Fruit fly (Drosophila melanogaster) whole organism, embryonic: ENCODE measurements around the gene wls.
A peak's percentile ranks its signal among the peaks of the same experiment; 100 is the strongest.

Experiments used
- Ada2b ChIP-seq: fragments of 200-800 bp; sonication (Bioruptor generic); IDR thresholded peaks from 2 replicates; pipeline ENCODE4 v1.3.6; 2022; ENCODE audit warnings: missing biosample characterization, missing genetic modification characterization
- Aef1 ChIP-seq: fragments of 200-800 bp; sonication (Bioruptor generic); IDR thresholded peaks from 3 replicates; pipeline ENCODE4 v1.3.6; 2022; ENCODE audit warnings: missing biosample characterization, missing genetic modification characterization
- Atf3 ChIP-seq: fragments of 200-800 bp; sonication (Bioruptor generic); optimal IDR thresholded peaks from 3 replicates; lab custom pipeline; 2016; ENCODE audit warnings: missing biosample characterization, missing genetic modification characterization
- CG10209 ChIP-seq: fragments of 200-800 bp; sonication (Bioruptor generic); optimal IDR thresholded peaks from 3 replicates; lab custom pipeline; 2017; ENCODE audit warnings: missing biosample characterization, mild to moderate bottlenecking, missing genetic modification characterization, missing genetic modification reagents
- CG10321 ChIP-seq: fragments of 200-800 bp; sonication (Bioruptor generic); IDR thresholded peaks from 2 replicates; pipeline ENCODE4 v1.3.6; 2022; ENCODE audit warnings: missing biosample characterization, missing genetic modification characterization
- CG11093 ChIP-seq: fragments of 200-800 bp; sonication (Bioruptor generic); IDR thresholded peaks from 3 replicates; pipeline ENCODE4 v1.3.6; 2022; ENCODE audit warnings: missing biosample characterization, missing genetic modification characterization
- CG12104 ChIP-seq: fragments of 200-800 bp; sonication (Bioruptor generic); optimal IDR thresholded peaks from 3 replicates; lab custom pipeline; 2016; ENCODE audit warnings: missing biosample characterization, missing genetic modification characterization
- CG12219 ChIP-seq: fragments of 200-800 bp; sonication (Bioruptor generic); optimal IDR thresholded peaks from 3 replicates; lab custom pipeline; 2018; ENCODE audit warnings: missing biosample characterization, mild to moderate bottlenecking, missing genetic modification characterization
- CG12299 ChIP-seq: fragments of 200-800 bp; sonication (Bioruptor generic); optimal IDR thresholded peaks from 2 replicates; lab custom pipeline; 2018; ENCODE audit warnings: missing biosample characterization, mild to moderate bottlenecking, missing genetic modification characterization
- CG13624 ChIP-seq: fragments of 200-800 bp; sonication (Bioruptor generic); optimal IDR thresholded peaks from 2 replicates; lab custom pipeline; 2016; ENCODE audit warnings: missing biosample characterization, missing genetic modification characterization
- CG14965 ChIP-seq: fragments of 200-800 bp; sonication (Bioruptor generic); optimal IDR thresholded peaks from 2 replicates; lab custom pipeline; 2016; ENCODE audit warnings: missing biosample characterization, missing genetic modification characterization, borderline replicate concordance
- CG15011 ChIP-seq: fragments of 200-800 bp; sonication (Bioruptor generic); optimal IDR thresholded peaks from 3 replicates; lab custom pipeline; 2018; ENCODE audit warnings: missing biosample characterization, mild to moderate bottlenecking, missing genetic modification characterization
- CG15696 ChIP-seq: fragments of 200-800 bp; sonication (Bioruptor generic); optimal IDR thresholded peaks from 2 replicates; lab custom pipeline; 2019; ENCODE audit warnings: missing biosample characterization, mild to moderate bottlenecking, missing genetic modification characterization, moderate library complexity
- CG17802 ChIP-seq: fragments of 200-800 bp; sonication (Bioruptor generic); optimal IDR thresholded peaks from 2 replicates; lab custom pipeline; 2018; ENCODE audit warnings: missing biosample characterization, mild to moderate bottlenecking, missing genetic modification characterization, moderate library complexity
- CG17829 ChIP-seq: fragments of 200-800 bp; optimal IDR thresholded peaks from 2 replicates; lab custom pipeline; 2019; ENCODE audit warnings: missing biosample characterization, mild to moderate bottlenecking, missing genetic modification characterization, moderate library complexity
- CG18599 ChIP-seq: fragments of 200-800 bp; sonication (Bioruptor generic); optimal IDR thresholded peaks from 3 replicates; lab custom pipeline; 2017; ENCODE audit warnings: missing biosample characterization, missing genetic modification characterization, mild to moderate bottlenecking, moderate library complexity, missing genetic modification reagents
- CG2712 ChIP-seq: fragments of 200-800 bp; optimal IDR thresholded peaks from 3 replicates; lab custom pipeline; 2019; ENCODE audit warnings: missing biosample characterization, mild to moderate bottlenecking, missing genetic modification characterization, moderate library complexity
- CG30020 ChIP-seq: fragments of 200-800 bp; optimal IDR thresholded peaks from 2 replicates; lab custom pipeline; 2019; ENCODE audit warnings: missing biosample characterization, mild to moderate bottlenecking, missing genetic modification characterization, moderate library complexity
- CG3407 ChIP-seq: fragments of 200-800 bp; sonication (Bioruptor generic); optimal IDR thresholded peaks from 2 replicates; lab custom pipeline; 2018; ENCODE audit warnings: missing biosample characterization, mild to moderate bottlenecking, missing genetic modification characterization
- CG3995 ChIP-seq: fragments of 200-800 bp; sonication (Bioruptor generic); optimal IDR thresholded peaks from 3 replicates; lab custom pipeline; 2016; ENCODE audit warnings: missing biosample characterization, missing genetic modification characterization
- CG6683 ChIP-seq: fragments of 200-800 bp; sonication (Bioruptor generic); optimal IDR thresholded peaks from 2 replicates; lab custom pipeline; 2017; ENCODE audit warnings: missing biosample characterization, mild to moderate bottlenecking, missing genetic modification characterization, missing genetic modification reagents
- CG8388 ChIP-seq: fragments of 200-800 bp; sonication (Bioruptor generic); optimal IDR thresholded peaks from 2 replicates; lab custom pipeline; 2019; ENCODE audit warnings: missing biosample characterization, mild to moderate bottlenecking, missing genetic modification characterization, moderate library complexity
- CrebB ChIP-seq: fragments of 200-800 bp; sonication (Bioruptor generic); optimal IDR thresholded peaks from 3 replicates; lab custom pipeline; 2018; ENCODE audit warnings: missing biosample characterization, mild to moderate bottlenecking, missing genetic modification characterization
- D19A ChIP-seq: fragments of 200-800 bp; optimal IDR thresholded peaks from 3 replicates; lab custom pipeline; 2019; ENCODE audit warnings: missing biosample characterization, mild to moderate bottlenecking, missing genetic modification characterization, moderate library complexity
- Dip3 ChIP-seq: fragments of 200-800 bp; sonication (Bioruptor generic); optimal IDR thresholded peaks from 3 replicates; lab custom pipeline; 2016; ENCODE audit warnings: missing biosample characterization, missing genetic modification characterization
- Dll ChIP-seq: fragments of 200-800 bp; sonication (Bioruptor generic); IDR thresholded peaks from 4 replicates; pipeline ENCODE4 v1.3.6; 2022; ENCODE audit warnings: missing biosample characterization, missing genetic modification characterization; ENCODE audit not compliant: partially characterized antibody
- Dref ChIP-seq: fragments of 200-800 bp; sonication (Bioruptor generic); IDR thresholded peaks from 2 replicates; pipeline ENCODE4 v1.3.6; 2022; ENCODE audit warnings: missing biosample characterization, missing genetic modification characterization
- H15 ChIP-seq: fragments of 200-800 bp; sonication (Bioruptor generic); IDR thresholded peaks from 3 replicates; pipeline ENCODE4 v1.3.6; 2022; ENCODE audit warnings: missing biosample characterization, missing genetic modification characterization
- Myb ChIP-seq: fragments of 200-800 bp; sonication (Bioruptor generic); optimal IDR thresholded peaks from 2 replicates; lab custom pipeline; 2016; ENCODE audit warnings: missing biosample characterization, missing genetic modification characterization
- Nf-YC ChIP-seq: fragments of 200-800 bp; optimal IDR thresholded peaks from 3 replicates; lab custom pipeline; 2019; ENCODE audit warnings: missing biosample characterization, mild to moderate bottlenecking, missing genetic modification characterization, moderate library complexity
- Side ChIP-seq: fragments of 200-800 bp; sonication (Bioruptor generic); optimal IDR thresholded peaks from 2 replicates; lab custom pipeline; 2016; ENCODE audit warnings: missing biosample characterization, missing genetic modification characterization
- Sox100B ChIP-seq: fragments of 200-800 bp; sonication (Bioruptor generic); optimal IDR thresholded peaks from 3 replicates; lab custom pipeline; 2018; ENCODE audit warnings: missing biosample characterization, mild to moderate bottlenecking, missing genetic modification characterization
- Taf1 ChIP-seq: fragments of 200-800 bp; sonication (Bioruptor generic); IDR thresholded peaks from 2 replicates; pipeline ENCODE4 v1.3.6; 2022; ENCODE audit warnings: missing biosample characterization, missing genetic modification characterization
- Xbp1 ChIP-seq: fragments of 200-800 bp; sonication (Bioruptor generic); optimal IDR thresholded peaks from 3 replicates; lab custom pipeline; 2016; ENCODE audit warnings: missing biosample characterization, mild to moderate bottlenecking, missing genetic modification characterization
- bab2 ChIP-seq: fragments of 200-800 bp; sonication (Bioruptor generic); optimal IDR thresholded peaks from 2 replicates; lab custom pipeline; 2016; ENCODE audit warnings: missing biosample characterization, missing genetic modification characterization
- bbx ChIP-seq: fragments of 200-800 bp; sonication (Bioruptor generic); IDR thresholded peaks from 2 replicates; pipeline ENCODE4 v1.3.6; 2022; ENCODE audit warnings: missing biosample characterization, missing genetic modification characterization; ENCODE audit not compliant: partially characterized antibody
- bcd ChIP-seq: fragments of 200-800 bp; sonication (Bioruptor generic); optimal IDR thresholded peaks from 2 replicates; lab custom pipeline; 2017; ENCODE audit warnings: missing biosample characterization, mild to moderate bottlenecking, missing genetic modification characterization
- crol ChIP-seq: fragments of 200-800 bp; sonication (Bioruptor generic); IDR thresholded peaks from 2 replicates; pipeline ENCODE4 v1.3.6; 2022; ENCODE audit warnings: missing biosample characterization, missing genetic modification characterization
- dati ChIP-seq: fragments of 200-800 bp; sonication (Bioruptor generic); IDR thresholded peaks from 2 replicates; pipeline ENCODE4 v1.3.6; 2022; ENCODE audit warnings: missing biosample characterization, missing genetic modification characterization
- esg ChIP-seq: fragments of 200-800 bp; sonication (Bioruptor generic); conservative IDR thresholded peaks from 2 replicates; pipeline ENCODE4 v1.3.6; 2022; ENCODE audit warnings: missing biosample characterization, missing genetic modification characterization
- ewg ChIP-seq: fragments of 200-800 bp; sonication (Bioruptor generic); optimal IDR thresholded peaks from 3 replicates; lab custom pipeline; 2017; ENCODE audit warnings: mild to moderate bottlenecking, missing biosample characterization, missing genetic modification reagents, missing genetic modification characterization
- lilli ChIP-seq: fragments of 200-800 bp; sonication (Bioruptor generic); optimal IDR thresholded peaks from 3 replicates; lab custom pipeline; 2016; ENCODE audit warnings: missing biosample characterization, missing genetic modification characterization
- odd ChIP-seq: fragments of 200-800 bp; sonication (Bioruptor generic); optimal IDR thresholded peaks from 2 replicates; lab custom pipeline; 2017; ENCODE audit warnings: missing biosample characterization, mild to moderate bottlenecking, missing genetic modification characterization
- onecut ChIP-seq: fragments of 200-800 bp; sonication (Bioruptor generic); IDR thresholded peaks from 2 replicates; pipeline ENCODE4 v1.3.6; 2022; ENCODE audit warnings: missing biosample characterization, missing genetic modification characterization
- sna ChIP-seq: fragments of 200-800 bp; sonication (Bioruptor generic); IDR thresholded peaks from 2 replicates; pipeline ENCODE4 v1.3.6; 2022; ENCODE audit warnings: missing biosample characterization, missing genetic modification characterization; ENCODE audit not compliant: partially characterized antibody
- zen2 ChIP-seq: fragments of 200-800 bp; sonication (Bioruptor generic); IDR thresholded peaks from 3 replicates; pipeline ENCODE4 v1.3.6; 2022; ENCODE audit warnings: missing biosample characterization, missing genetic modification characterization; ENCODE audit not compliant: partially characterized antibody
- zf30C ChIP-seq: fragments of 200-800 bp; sonication (Bioruptor generic); optimal IDR thresholded peaks from 3 replicates; lab custom pipeline; 2018; ENCODE audit warnings: missing biosample characterization, mild to moderate bottlenecking, missing genetic modification characterization
- zfh1 ChIP-seq: fragments of 200-800 bp; sonication (Bioruptor generic); IDR thresholded peaks from 3 replicates; pipeline ENCODE4 v1.3.6; 2022; ENCODE audit warnings: missing biosample characterization, missing genetic modification characterization

wls gene

DNA sequence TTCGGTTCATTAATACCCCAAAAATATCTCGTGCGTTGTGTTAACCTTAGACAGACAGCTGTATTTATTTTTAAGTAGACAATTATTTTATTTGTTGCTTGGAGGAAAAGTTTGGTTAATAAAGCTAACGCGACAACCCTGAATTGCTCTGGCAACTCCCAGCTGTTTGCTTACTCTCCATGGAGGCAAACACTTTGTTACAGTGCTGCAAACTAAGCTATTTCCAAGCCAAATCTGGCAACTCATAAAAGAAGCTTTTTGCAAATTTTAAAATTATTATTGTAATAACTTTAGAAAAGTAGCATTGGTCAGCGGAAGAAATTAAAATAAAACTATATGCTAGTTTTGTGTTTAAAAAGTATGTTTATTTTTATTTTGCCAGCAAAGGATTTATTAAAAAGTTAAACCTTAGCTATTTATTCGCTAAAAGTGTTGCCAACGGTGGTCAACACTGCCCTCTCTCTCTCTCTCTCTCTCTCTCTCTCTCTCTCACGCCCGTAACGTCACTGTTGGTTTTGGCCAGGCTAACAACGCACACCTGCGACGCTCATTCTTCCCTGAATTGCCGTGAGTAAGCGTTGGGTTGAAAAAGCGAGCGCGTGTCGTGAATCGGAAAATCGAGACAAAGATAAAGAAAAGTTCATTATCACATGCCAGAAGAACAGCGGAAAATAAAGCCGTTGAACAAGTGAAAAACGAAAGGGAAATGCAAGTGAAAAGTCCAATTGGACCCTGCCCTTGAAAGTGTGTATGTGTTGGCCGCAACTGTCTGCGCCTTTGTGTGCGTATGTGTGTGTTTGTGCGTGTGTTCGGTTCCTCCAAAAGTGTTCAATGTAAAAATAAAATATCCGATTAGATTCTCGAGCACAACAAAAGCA lies 46.1 kb upstream of the wls start:
- TF ChIP-seq CG17802 (tag; lab: Kevin White, UChicago) = peak; percentile 57
- TF ChIP-seq bcd = peak; percentile 84
- TF ChIP-seq CG12104 (GFP tag; lab: Kevin White, UChicago) = peak; percentile 84
- peak; percentile 94 for TF ChIP-seq Taf1 (GFP tag; lab: Robert Waterston, UW)
- TF ChIP-seq zfh1 = peak; percentile 94
- peak; percentile 50 for TF ChIP-seq Nf-YC (tag; lab: Kevin White, UChicago)
- peak; percentile 96 for TF ChIP-seq lilli (GFP tag; lab: Kevin White, UChicago)
- peak; percentile 52 for TF ChIP-seq CG6683 (GFP tag; lab: Kevin White, UChicago)
- TF ChIP-seq dati (GFP tag; lab: Robert Waterston, UW) = peak; percentile 87
- TF ChIP-seq crol = peak; percentile 38; the same call in 1 of the 2 replicates
- peak; percentile 90 for TF ChIP-seq bab2
- no peak for TF ChIP-seq Dref (GFP tag; lab: Robert Waterston, UW)
- peak; percentile 84 for TF ChIP-seq CG12219 (GFP tag; lab: Kevin White, UChicago)
- no peak for TF ChIP-seq zf30C (GFP tag; lab: Kevin White, UChicago)
- TF ChIP-seq Atf3 (GFP tag; lab: Kevin White, UChicago) = peak; percentile 79
- TF ChIP-seq CG15696 (tag; lab: Kevin White, UChicago) = peak; percentile 52
- peak; percentile 95 for TF ChIP-seq Ada2b
- TF ChIP-seq CG3995 (GFP tag; lab: Kevin White, UChicago) = peak; percentile 47
- peak; percentile 69 for TF ChIP-seq CG3407 (GFP tag; lab: Kevin White, UChicago)
- peak; percentile 86 for TF ChIP-seq CG17829 (tag; lab: Kevin White, UChicago)
- TF ChIP-seq onecut (GFP tag; lab: Robert Waterston, UW) = peak; percentile 85
- peak; percentile 70 for TF ChIP-seq Myb
- TF ChIP-seq Dll (GFP tag; lab: Robert Waterston, UW) = peak; percentile 52; the same call in 3 of the 4 replicates
- peak; percentile 96 for TF ChIP-seq CG18599 (GFP tag; lab: Kevin White, UChicago)
- peak; percentile 84 for TF ChIP-seq CrebB
- peak; percentile 56; the same call in 1 of the 3 replicates for TF ChIP-seq CG11093 (GFP tag; lab: Robert Waterston, UW)
- no peak for TF ChIP-seq zen2 (GFP tag; lab: Robert Waterston, UW)
- TF ChIP-seq H15 = peak; percentile 90
- peak; percentile 85 for TF ChIP-seq Side (GFP tag; lab: Kevin White, UChicago)
- peak; percentile 2 for TF ChIP-seq CG30020
- TF ChIP-seq CG12299 (tag; lab: Kevin White, UChicago) = no peak
- TF ChIP-seq Dip3 = peak; percentile 88
- peak; percentile 66 for TF ChIP-seq ewg (GFP tag; lab: Kevin White, UChicago)
- TF ChIP-seq CG10209 (GFP tag; lab: Kevin White, UChicago) = peak; percentile 89
- peak; percentile 87 for TF ChIP-seq CG13624 (GFP tag; lab: Kevin White, UChicago)
- peak; percentile 89 for TF ChIP-seq CG2712 (tag; lab: Kevin White, UChicago)
- TF ChIP-seq Xbp1 = peak; percentile 89
- TF ChIP-seq Aef1 (GFP tag; lab: Robert Waterston, UW) = peak; percentile 86
- TF ChIP-seq CG14965 = peak; percentile 65
- TF ChIP-seq odd = peak; percentile 81
- no peak for TF ChIP-seq bbx (GFP tag; lab: Robert Waterston, UW)
- TF ChIP-seq sna (GFP tag; lab: Robert Waterston, UW) = no peak
- TF ChIP-seq CG15011 (GFP tag; lab: Kevin White, UChicago) = peak; percentile 78
- TF ChIP-seq CG8388 (GFP tag; lab: Kevin White, UChicago) = peak; percentile 86
- TF ChIP-seq CG10321 = peak; percentile 73
- peak; percentile 67 for TF ChIP-seq D19A (tag; lab: Kevin White, UChicago)
- TF ChIP-seq Sox100B = peak; percentile 63
- peak; percentile 78 for TF ChIP-seq esg
